Fruit fly (Drosophila melanogaster): ENCODE results near the gene loco.

Gene loco

DNA sequence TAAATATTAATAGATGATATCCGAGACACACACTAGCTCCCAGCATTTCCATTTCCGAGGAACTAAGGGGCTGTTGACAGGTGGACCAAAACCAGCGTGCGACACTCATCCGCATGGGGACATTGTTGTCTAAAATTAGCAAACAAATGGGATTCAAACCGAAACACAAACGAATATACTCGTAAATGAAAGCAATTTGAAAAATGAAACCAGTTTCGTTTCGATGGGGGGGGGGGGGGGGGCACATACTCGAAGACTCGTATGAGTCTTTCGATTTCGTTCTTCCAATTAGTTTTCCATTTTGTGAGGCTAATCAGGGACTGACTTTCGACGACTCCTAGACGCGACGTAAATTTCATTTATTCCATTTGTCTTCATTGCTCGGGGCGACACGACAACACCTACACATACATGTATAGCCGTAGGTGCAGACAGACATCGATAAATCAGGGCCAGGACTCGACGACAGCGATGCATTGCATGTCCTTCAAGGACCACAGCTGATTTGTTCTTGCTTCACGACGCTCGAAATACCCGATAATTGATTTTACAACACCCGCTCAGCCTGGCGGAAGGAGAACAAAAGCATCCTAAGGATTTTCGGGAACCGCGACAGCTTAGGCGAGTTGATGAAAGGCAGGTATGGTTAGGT lies 33.6 kb upstream of the loco start:
- no peak for TF ChIP-seq CG14655 (GFP tag; optimal IDR thresholded peaks at IDR 0.05)
- TF ChIP-seq Pif1B (GFP tag; optimal IDR thresholded peaks at IDR 0.05): no peak
- TF ChIP-seq Ets98B (GFP tag; IDR thresholded peaks at IDR 0.05): no peak
- TF ChIP-seq CG10348 (GFP tag; IDR thresholded peaks at IDR 0.05): no peak
- no peak for TF ChIP-seq D1 (tag; optimal IDR thresholded peaks at IDR 0.05)

DNA sequence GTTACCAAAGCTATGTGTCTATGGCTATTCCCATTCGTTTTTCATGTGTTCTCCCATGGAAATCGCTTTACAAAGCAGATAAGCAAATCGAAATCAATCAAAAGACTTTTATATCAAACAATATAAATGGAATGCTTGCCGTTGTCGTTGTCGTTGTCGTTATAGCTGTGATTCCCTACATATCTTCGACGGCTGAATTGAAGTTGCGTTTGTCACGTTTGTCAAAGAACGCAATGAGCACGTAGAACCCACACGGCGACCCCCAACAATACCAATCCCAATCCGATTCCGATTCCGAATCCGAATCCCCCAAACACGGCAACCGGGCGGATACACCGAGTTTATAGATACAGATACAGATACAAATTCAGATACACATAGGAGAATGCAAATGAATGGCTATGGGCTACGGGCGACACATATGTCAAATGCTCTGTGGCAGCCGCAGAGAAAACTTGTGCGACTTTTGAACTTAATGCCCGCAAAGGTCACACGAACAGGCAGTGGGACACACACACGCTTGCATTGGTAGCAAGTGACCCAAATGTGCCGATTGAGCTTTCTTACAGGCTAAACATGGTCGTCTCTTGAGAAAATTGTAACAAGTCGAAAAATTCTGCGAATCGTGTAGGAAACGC lies 30.7 kb upstream of the loco start:
- no peak for TF ChIP-seq CG15710 (tag; optimal IDR thresholded peaks at IDR 0.05)
- no peak for TF ChIP-seq EcR (GFP tag; optimal IDR thresholded peaks at IDR 0.05)
- TF ChIP-seq CG13204 (GFP tag; optimal IDR thresholded peaks at IDR 0.05): no peak
- TF ChIP-seq CG12605 (GFP tag; IDR thresholded peaks at IDR 0.05): no peak
- no peak for TF ChIP-seq CG4496 (GFP tag; IDR thresholded peaks at IDR 0.05)

DNA sequence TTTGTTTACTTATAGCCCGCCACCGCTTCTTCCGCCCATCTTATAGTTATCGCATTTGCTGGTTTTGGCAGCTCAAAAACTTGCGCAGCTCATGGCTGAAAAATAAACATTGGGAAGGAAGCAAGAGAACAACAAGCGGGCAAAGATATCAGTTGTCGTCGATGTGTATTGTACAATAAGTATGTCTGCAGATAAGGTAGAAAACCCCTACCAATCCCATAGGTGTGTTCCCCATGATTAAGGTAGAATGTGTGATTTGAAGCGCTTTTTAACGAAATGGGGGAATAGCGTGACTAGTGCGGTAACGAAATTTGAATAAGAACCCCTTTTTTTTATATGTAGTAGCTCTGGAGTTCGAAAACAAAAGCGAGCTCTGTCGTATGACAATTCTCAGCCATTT lies 29.9 kb upstream of the loco start:
- TF ChIP-seq CG34367 (tag; optimal IDR thresholded peaks at IDR 0.05): no peak
- TF ChIP-seq Snoo (tag; optimal IDR thresholded peaks at IDR 0.05): no peak
- TF ChIP-seq CG10348 (GFP tag; IDR thresholded peaks at IDR 0.05): no peak
- TF ChIP-seq CG32121 (GFP tag; IDR thresholded peaks at IDR 0.05): no peak
- TF ChIP-seq CG4496 (GFP tag; IDR thresholded peaks at IDR 0.05): no peak
- no peak for TF ChIP-seq CG8301 (tag; optimal IDR thresholded peaks at IDR 0.05)
- TF ChIP-seq CG14655 (GFP tag; optimal IDR thresholded peaks at IDR 0.05): no peak
- TF ChIP-seq D1 (tag; optimal IDR thresholded peaks at IDR 0.05): no peak
- no peak for TF ChIP-seq rn (GFP tag; IDR thresholded peaks at IDR 0.05)
- TF ChIP-seq fd96Ca (GFP tag; IDR thresholded peaks at IDR 0.05): no peak
- TF ChIP-seq CG17806 (tag; optimal IDR thresholded peaks at IDR 0.05): no peak
- TF ChIP-seq Pif1A (GFP tag; optimal IDR thresholded peaks at IDR 0.05): no peak
- TF ChIP-seq EcR (GFP tag; optimal IDR thresholded peaks at IDR 0.05): no peak

DNA sequence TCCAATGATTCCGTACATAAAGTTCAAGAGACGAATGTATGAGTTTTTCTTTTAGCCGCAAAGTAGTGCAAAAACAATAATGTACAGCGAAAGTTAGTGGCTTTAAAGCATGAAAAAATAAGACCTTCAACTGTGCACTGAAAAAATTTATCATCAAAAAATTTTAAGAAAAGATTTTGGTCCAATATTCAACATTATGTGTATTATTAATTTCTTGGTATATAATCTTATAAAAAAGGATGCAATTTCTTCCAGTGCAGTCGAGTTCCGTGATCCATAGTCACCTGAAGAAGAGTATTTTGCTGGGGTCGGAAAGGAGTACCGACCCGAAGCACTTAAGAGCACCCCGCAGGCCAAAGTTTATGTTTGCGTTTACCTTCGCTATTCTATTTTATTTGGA lies 29.4 kb upstream of the loco start:
- TF ChIP-seq rn (GFP tag; IDR thresholded peaks at IDR 0.05) (no peak), Pif1A (GFP tag; optimal IDR thresholded peaks at IDR 0.05) (peak; percentile 39), Ets98B (GFP tag; IDR thresholded peaks at IDR 0.05) (peak; percentile 15; the same call in 1 of the 2 replicates), CG34367 (tag; optimal IDR thresholded peaks at IDR 0.05) (no peak), CG15710 (tag; optimal IDR thresholded peaks at IDR 0.05) (peak; percentile 22), CG4496 (GFP tag; IDR thresholded peaks at IDR 0.05) (peak; percentile 67), CG13204 (GFP tag; optimal IDR thresholded peaks at IDR 0.05) (no peak), CG32121 (GFP tag; IDR thresholded peaks at IDR 0.05) (peak; percentile 53; the same call in 1 of the 2 replicates), D1 (tag; optimal IDR thresholded peaks at IDR 0.05) (no peak), CG17806 (tag; optimal IDR thresholded peaks at IDR 0.05) (peak; percentile 11), Pif1B (GFP tag; optimal IDR thresholded peaks at IDR 0.05) (peak; percentile 11), CG14655 (GFP tag; optimal IDR thresholded peaks at IDR 0.05) (peak; percentile 27), gl (tag; optimal IDR thresholded peaks at IDR 0.05) (no peak), CG9948 (tag; optimal IDR thresholded peaks at IDR 0.05) (peak; percentile 25)

DNA sequence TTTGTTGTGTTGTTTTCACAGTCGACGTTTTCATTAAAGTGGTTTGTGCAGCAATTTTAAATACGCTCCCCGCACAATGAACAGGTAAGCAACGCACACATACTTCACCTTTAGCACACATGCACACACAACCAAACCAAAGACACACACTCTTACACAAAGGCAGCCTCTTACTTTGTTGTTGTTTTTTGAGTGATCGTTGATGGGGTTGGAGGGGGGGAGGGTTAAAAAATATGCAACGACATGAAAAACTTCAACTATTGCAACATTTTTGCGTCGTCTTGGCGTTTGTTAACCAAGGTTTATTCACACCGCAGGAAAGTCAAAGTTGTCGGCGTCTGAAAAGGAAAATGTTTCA lies 28.8 kb upstream of the loco start:
- TF ChIP-seq CG14655 (GFP tag; optimal IDR thresholded peaks at IDR 0.05) (no peak), CG32121 (GFP tag; IDR thresholded peaks at IDR 0.05) (no peak), CG15710 (tag; optimal IDR thresholded peaks at IDR 0.05) (no peak), Pif1A (GFP tag; optimal IDR thresholded peaks at IDR 0.05) (no peak), CG34367 (tag; optimal IDR thresholded peaks at IDR 0.05) (no peak), EcR (GFP tag; optimal IDR thresholded peaks at IDR 0.05) (no peak), CG17806 (tag; optimal IDR thresholded peaks at IDR 0.05) (no peak), Ets98B (GFP tag; IDR thresholded peaks at IDR 0.05) (no peak)

DNA sequence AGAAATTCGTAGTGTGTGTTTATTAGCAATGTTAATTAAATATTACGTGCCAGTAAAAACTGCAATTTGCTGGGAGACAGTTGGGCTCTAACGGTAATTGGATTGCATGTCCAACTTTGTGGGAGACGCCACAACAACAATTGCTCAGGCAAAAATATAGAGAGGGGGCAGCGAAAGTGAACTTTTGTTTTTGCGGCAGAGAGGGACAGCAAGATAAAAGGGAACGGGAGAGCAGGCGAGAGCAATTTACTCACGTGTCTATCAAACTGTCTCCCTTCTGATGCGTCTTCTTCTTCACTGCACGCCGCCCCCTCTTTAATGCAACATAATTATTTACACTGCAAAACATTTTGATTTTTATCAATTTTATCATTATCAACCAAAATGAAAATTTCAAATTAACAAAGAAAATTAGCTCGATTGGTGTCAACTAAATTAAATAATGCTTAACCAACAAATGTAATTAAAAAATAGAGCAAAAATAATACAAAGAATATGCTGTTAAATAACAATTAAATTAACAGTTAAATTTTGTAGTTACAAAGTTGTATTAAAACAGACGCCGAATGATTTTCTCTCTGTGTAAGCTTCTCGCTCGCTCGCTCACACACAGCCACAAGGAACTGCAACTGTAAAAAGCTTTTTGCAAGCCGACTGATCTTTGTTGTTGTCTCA lies 28.2 kb upstream of the loco start:
- TF ChIP-seq Pif1B (GFP tag; optimal IDR thresholded peaks at IDR 0.05) (peak; percentile 91), CG34367 (tag; optimal IDR thresholded peaks at IDR 0.05) (peak; percentile 91), CG9948 (tag; optimal IDR thresholded peaks at IDR 0.05) (peak; percentile 99), Pif1A (GFP tag; optimal IDR thresholded peaks at IDR 0.05) (peak; percentile 87), CG8159 (tag; optimal IDR thresholded peaks at IDR 0.05) (peak; percentile 99), CG14655 (GFP tag; optimal IDR thresholded peaks at IDR 0.05) (peak; percentile 96), EcR (GFP tag; optimal IDR thresholded peaks at IDR 0.05) (peak; percentile 3), CG12605 (GFP tag; IDR thresholded peaks at IDR 0.05) (peak; percentile 73; the same call in 1 of the 2 replicates), D1 (tag; optimal IDR thresholded peaks at IDR 0.05) (peak; percentile 96), gl (tag; optimal IDR thresholded peaks at IDR 0.05) (peak; percentile 78), CG4496 (GFP tag; IDR thresholded peaks at IDR 0.05) (peak; percentile 94; the same call in 2 of the 3 replicates), fd96Ca (GFP tag; IDR thresholded peaks at IDR 0.05) (peak; percentile 50), Snoo (tag; optimal IDR thresholded peaks at IDR 0.05) (peak; percentile 92), CG10348 (GFP tag; IDR thresholded peaks at IDR 0.05) (peak; percentile 75), rn (GFP tag; IDR thresholded peaks at IDR 0.05) (peak; percentile 81), CG13204 (GFP tag; optimal IDR thresholded peaks at IDR 0.05) (peak; percentile 67), CG32121 (GFP tag; IDR thresholded peaks at IDR 0.05) (peak; percentile 90), Ets98B (GFP tag; IDR thresholded peaks at IDR 0.05) (peak; percentile 80), CG17806 (tag; optimal IDR thresholded peaks at IDR 0.05) (peak; percentile 96), CG15710 (tag; optimal IDR thresholded peaks at IDR 0.05) (peak; percentile 95), CG8301 (tag; optimal IDR thresholded peaks at IDR 0.05) (peak; percentile 94)

Measured in whole organism, pupa.